Worm (Caenorhabditis elegans) whole organism, young adult: ENCODE results near the gene str-250.

Experiments used
- B0336.3 ChIP-seq: fragments of 200-800 bp; sonication (Bioruptor generic); IDR thresholded peaks from 2 replicates; pipeline ENCODE4 v1.3.6; 2022; ENCODE audit warnings: missing genetic modification characterization, missing compliant biosample characterization
- Y56A3A.18 ChIP-seq: fragments of 200-800 bp; sonication (Bioruptor generic); IDR thresholded peaks from 2 replicates; pipeline ENCODE4 v1.3.6; 2022; ENCODE audit warnings: missing genetic modification reagents, missing genetic modification characterization, missing compliant biosample characterization
- ZK185.1 ChIP-seq: sonication (generic microtip); optimal IDR thresholded peaks from 2 replicates; lab custom pipeline; 2016; ENCODE audit warnings: mild to moderate bottlenecking, missing genetic modification characterization, missing compliant biosample characterization; ENCODE audit not compliant: poor library complexity, severe bottlenecking
- ceh-58 ChIP-seq: fragments of 200-800 bp; sonication (Bioruptor generic); IDR thresholded peaks from 2 replicates; pipeline ENCODE4 v1.3.6; 2022; ENCODE audit warnings: missing genetic modification characterization, missing compliant biosample characterization
- ets-4 ChIP-seq: fragments of 200-800 bp; sonication (Bioruptor generic); optimal IDR thresholded peaks from 2 replicates; lab custom pipeline; 2018; ENCODE audit warnings: mild to moderate bottlenecking, missing genetic modification characterization, missing compliant biosample characterization
- hmg-1.2 ChIP-seq: fragments of 200-800 bp; sonication (Bioruptor generic); IDR thresholded peaks from 2 replicates; pipeline ENCODE4 v1.3.6; 2022; ENCODE audit warnings: missing genetic modification reagents, missing genetic modification characterization, missing compliant biosample characterization
- mcd-1 ChIP-seq: fragments of 200-800 bp; sonication (Bioruptor generic); IDR thresholded peaks from 2 replicates; pipeline ENCODE4 v1.3.6; 2022; ENCODE audit warnings: missing genetic modification reagents, missing genetic modification characterization, missing compliant biosample characterization
- mxl-1 ChIP-seq: sonication (generic microtip); optimal IDR thresholded peaks from 2 replicates; lab custom pipeline; 2016; ENCODE audit warnings: missing genetic modification characterization, missing compliant biosample characterization
- rcor-1 ChIP-seq: fragments of 200-800 bp; sonication (Bioruptor generic); IDR thresholded peaks from 2 replicates; pipeline ENCODE4 v1.3.6; 2022; ENCODE audit warnings: missing genetic modification reagents, missing genetic modification characterization, missing compliant biosample characterization
- rec-8 ChIP-seq, 2 experiments: sonication (generic microtip); optimal IDR thresholded peaks; 2 replicates each; lab custom pipeline; 2016; ENCODE audit warnings: mild to moderate bottlenecking in 2 of 2, missing genetic modification characterization in 2 of 2, missing genetic modification reagents in 2 of 2, missing genotype in 2 of 2, missing biosample characterization in 1 of 2, missing compliant biosample characterization in 1 of 2, moderate library complexity in 1 of 2
- snpc-3.4 ChIP-seq: sonication (generic microtip); optimal IDR thresholded peaks from 2 replicates; lab custom pipeline; 2017; ENCODE audit warnings: missing genetic modification characterization, mild to moderate bottlenecking, missing compliant biosample characterization, antibody characterized with exemption, moderate library complexity, missing genotype, missing genetic modification reagents
- unc-130 ChIP-seq: sonication (generic microtip); optimal IDR thresholded peaks from 2 replicates; lab custom pipeline; 2016; ENCODE audit warnings: missing genetic modification reagents, missing genetic modification characterization, missing compliant biosample characterization
- unc-62 ChIP-seq: fragments of 150-350 bp; optimal IDR thresholded peaks from 2 replicates; lab custom pipeline; 2014; ENCODE audit warnings: missing biosample characterization, missing genetic modification reagents, missing genetic modification characterization

DNA sequence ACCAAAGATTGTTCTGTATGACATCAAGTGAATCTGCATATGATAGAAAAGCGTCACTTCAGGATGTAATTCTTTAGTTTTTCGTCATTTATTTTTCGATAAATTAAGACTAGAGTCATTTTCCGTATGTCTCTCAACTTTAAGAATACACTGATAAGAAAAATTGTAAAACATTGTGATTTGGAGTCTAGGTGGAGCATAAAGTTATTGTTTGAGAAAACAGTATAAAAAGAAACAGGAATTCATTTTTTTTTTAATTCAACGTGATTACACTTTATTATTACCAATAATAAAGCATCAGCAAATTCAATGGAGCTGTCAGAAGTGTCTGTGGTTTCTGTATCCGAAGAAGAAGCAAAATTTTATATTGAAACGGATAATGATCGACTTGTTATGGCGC lies 30.6 kb downstream of the str-250 start, which contains the start of gene R10D12.6:
- TF ChIP-seq unc-62 (GFP tag; lab: Kevin White, UChicago) (no peak), snpc-3.4 (tag; lab: Kevin White, UChicago) (no peak), hmg-1.2 (GFP tag; lab: Robert Waterston, UW) (no peak), rcor-1 (GFP tag; lab: Robert Waterston, UW) (no peak), mcd-1 (GFP tag; lab: Robert Waterston, UW) (no peak), ceh-58 (GFP tag; lab: Robert Waterston, UW) (no peak), B0336.3 (no peak), mxl-1 (no peak), Y56A3A.18 (GFP tag; lab: Robert Waterston, UW) (no peak), rec-8 (tag; optimal IDR thresholded peaks at IDR 0.05; lab: Kevin White, UChicago) (no peak), unc-130 (no peak), ets-4 (GFP tag; lab: Kevin White, UChicago) (no peak), ZK185.1 (no peak)
